Worm (Caenorhabditis elegans): ENCODE results near the gene nlp-79.

Gene nlp-79

ce11 chrIV:13149276-13149675 lies at the start of gene nlp-79:
Gene nlp-79, plus strand, starts transcription at chrIV:13149576.
- no peak for TF ChIP-seq ham-2 (GFP tag; optimal IDR thresholded peaks at IDR 0.05)
- no peak for TF ChIP-seq tbx-8 (GFP tag; optimal IDR thresholded peaks at IDR 0.05)
- no peak for TF ChIP-seq unc-39 (tag; optimal IDR thresholded peaks at IDR 0.05)
- no peak for TF ChIP-seq sem-2 (GFP tag; optimal IDR thresholded peaks at IDR 0.05)
- TF ChIP-seq ceh-39 (tag; optimal IDR thresholded peaks at IDR 0.05) = no peak
- TF ChIP-seq zip-8 (tag; optimal IDR thresholded peaks at IDR 0.05) = no peak
- no peak for TF ChIP-seq drap-1 (GFP tag; optimal IDR thresholded peaks at IDR 0.05)
- no peak for TF ChIP-seq nhr-28 (tag; optimal IDR thresholded peaks at IDR 0.05)
- TF ChIP-seq bed-3 (GFP tag; optimal IDR thresholded peaks at IDR 0.05) = no peak
- no peak for TF ChIP-seq snpc-4 (tag; optimal IDR thresholded peaks at IDR 0.05)
- TF ChIP-seq lsy-2 (tag; optimal IDR thresholded peaks at IDR 0.05) = no peak
- no peak for TF ChIP-seq blmp-1 (tag; optimal IDR thresholded peaks at IDR 0.05)
- TF ChIP-seq unc-62 (GFP tag; optimal IDR thresholded peaks at IDR 0.05) = no peak

- TF ChIP-seq zip-8 (tag; optimal IDR thresholded peaks at IDR 0.05) (no peak), mep-1 (tag; optimal IDR thresholded peaks at IDR 0.05) (no peak), M03D4.4 (tag; optimal IDR thresholded peaks at IDR 0.05) (no peak), nhr-12 (tag; optimal IDR thresholded peaks at IDR 0.05) (no peak), elt-3 (tag; optimal IDR thresholded peaks at IDR 0.05) (no peak), bed-3 (GFP tag; optimal IDR thresholded peaks at IDR 0.05) (no peak), unc-39 (tag; optimal IDR thresholded peaks at IDR 0.05) (no peak), elt-1 (tag; optimal IDR thresholded peaks at IDR 0.05; ENCODE audit: borderline replicate concordance, insufficient read depth) (no peak), mls-2 (tag; optimal IDR thresholded peaks at IDR 0.05) (no peak), sem-2 (GFP tag; optimal IDR thresholded peaks at IDR 0.05) (no peak), drap-1 (GFP tag; optimal IDR thresholded peaks at IDR 0.05) (no peak), blmp-1 (tag; optimal IDR thresholded peaks at IDR 0.05) (no peak), nhr-237 (tag; optimal IDR thresholded peaks at IDR 0.05) (no peak), nhr-76 (tag; optimal IDR thresholded peaks at IDR 0.05) (no peak), nhr-2 (tag; optimal IDR thresholded peaks at IDR 0.05) (no peak), ceh-39 (tag; optimal IDR thresholded peaks at IDR 0.05) (no peak), unc-62 (GFP tag; optimal IDR thresholded peaks at IDR 0.05) (no peak)
These were observed 49.0 kb upstream of the nlp-79 start, which contains the start of gene fask-1 for ce11 chrIV:13100415-13100814. Gene fask-1, plus strand, starts transcription at chrIV:13100715.

ce11 chrIV:13104900-13105299 lies 44.5 kb upstream of the nlp-79 start, which contains the start of gene rde-11:
Gene rde-11, plus strand, starts transcription at chrIV:13105200.
- no peak for TF ChIP-seq blmp-1 (tag; optimal IDR thresholded peaks at IDR 0.05)
- TF ChIP-seq ces-1 (GFP tag; optimal IDR thresholded peaks at IDR 0.05) = no peak
- TF ChIP-seq unc-62 (GFP tag; optimal IDR thresholded peaks at IDR 0.05) = no peak
- TF ChIP-seq bed-3 (GFP tag; optimal IDR thresholded peaks at IDR 0.05) = no peak
- TF ChIP-seq ceh-43 (GFP tag; optimal IDR thresholded peaks at IDR 0.05) = no peak
- no peak for TF ChIP-seq ceh-83 (GFP tag; optimal IDR thresholded peaks at IDR 0.05)

DNA sequence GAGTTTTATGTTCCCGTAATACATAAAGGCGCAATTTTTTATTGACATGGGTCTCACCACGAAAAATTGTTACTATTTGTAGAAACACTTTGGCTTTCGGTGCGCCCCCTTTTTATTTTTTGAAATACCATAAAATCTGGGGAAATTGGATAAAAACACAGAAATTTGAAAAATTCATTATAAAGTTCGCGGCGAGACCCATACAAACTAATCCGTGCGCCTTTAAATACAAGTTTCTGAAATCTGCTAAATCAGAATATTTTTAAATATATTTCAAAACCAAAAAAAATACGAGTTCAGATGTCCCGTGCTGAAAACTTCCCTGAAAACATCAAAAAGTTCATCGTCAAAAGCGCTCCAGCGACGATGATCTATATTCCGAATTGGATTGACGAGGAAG lies 42.0 kb upstream of the nlp-79 start, which contains the start of gene B0564.2:
TSS of gene B0564.2 (plus strand) at position 301 of the 400 bp plus-strand sequence.
- TF ChIP-seq drap-1 (GFP tag; optimal IDR thresholded peaks at IDR 0.05) (no peak), nhr-76 (tag; optimal IDR thresholded peaks at IDR 0.05) (no peak), pha-4 (tag; optimal IDR thresholded peaks at IDR 0.05) (no peak), nhr-237 (tag; optimal IDR thresholded peaks at IDR 0.05) (no peak), cnd-1 (tag; optimal IDR thresholded peaks at IDR 0.05) (no peak), ceh-83 (GFP tag; optimal IDR thresholded peaks at IDR 0.05) (no peak), blmp-1 (tag; optimal IDR thresholded peaks at IDR 0.05) (no peak), lin-32 (GFP tag; optimal IDR thresholded peaks at IDR 0.05) (no peak), elt-3 (tag; optimal IDR thresholded peaks at IDR 0.05) (no peak), nhr-2 (tag; optimal IDR thresholded peaks at IDR 0.05) (no peak), mep-1 (tag; optimal IDR thresholded peaks at IDR 0.05) (no peak), bed-3 (GFP tag; optimal IDR thresholded peaks at IDR 0.05) (no peak), ces-1 (GFP tag; optimal IDR thresholded peaks at IDR 0.05) (no peak), zip-8 (tag; optimal IDR thresholded peaks at IDR 0.05) (no peak)

ce11 chrIV:13108430-13108829 lies 40.9 kb upstream of the nlp-79 start:
- TF ChIP-seq unc-39 (tag; optimal IDR thresholded peaks at IDR 0.05) = no peak
- no peak for TF ChIP-seq drap-1 (GFP tag; optimal IDR thresholded peaks at IDR 0.05)

ce11 chrIV:13109751-13110150 lies 39.6 kb upstream of the nlp-79 start, which contains the start of gene best-1:
Gene best-1, minus strand, starts transcription at chrIV:13109779.
- TF ChIP-seq bed-3 (GFP tag; optimal IDR thresholded peaks at IDR 0.05) (no peak), zip-8 (tag; optimal IDR thresholded peaks at IDR 0.05) (no peak), drap-1 (GFP tag; optimal IDR thresholded peaks at IDR 0.05) (no peak), tbx-8 (GFP tag; optimal IDR thresholded peaks at IDR 0.05) (no peak)
